Worm (Caenorhabditis elegans) whole organism, mixed stage, embryonic: ENCODE results near the gene Y57G11C.22.

Source experiments
- cnd-1 ChIP-seq: fragments of 200-800 bp; sonication (Bioruptor generic); optimal IDR thresholded peaks from 2 replicates; lab custom pipeline; 2018; ENCODE audit warnings: mild to moderate bottlenecking, missing genetic modification characterization, missing compliant biosample characterization
- hlh-1 ChIP-seq: fragments of 150-350 bp; optimal IDR thresholded peaks from 2 replicates; lab custom pipeline; 2014; ENCODE audit warnings: missing biosample characterization, missing genetic modification reagents, missing genetic modification characterization
- lin-13 ChIP-seq: fragments of 150-350 bp; optimal IDR thresholded peaks from 2 replicates; lab custom pipeline; 2014; ENCODE audit warnings: missing biosample characterization, missing genetic modification characterization
- mab-5 ChIP-seq: fragments of 150-350 bp; optimal IDR thresholded peaks from 2 replicates; lab custom pipeline; 2014; ENCODE audit warnings: missing biosample characterization, missing genetic modification characterization
- mep-1 ChIP-seq: fragments of 150-350 bp; optimal IDR thresholded peaks from 2 replicates; lab custom pipeline; 2017; ENCODE audit warnings: missing biosample characterization, missing genetic modification reagents, missing genetic modification characterization, inconsistent platforms
- nhr-237 ChIP-seq: fragments of 150-350 bp; optimal IDR thresholded peaks from 2 replicates; lab custom pipeline; 2014; ENCODE audit warnings: missing biosample characterization, missing genetic modification characterization
- sem-2 ChIP-seq: fragments of 200-800 bp; sonication (Bioruptor generic); optimal IDR thresholded peaks from 2 replicates; lab custom pipeline; 2018; ENCODE audit warnings: mild to moderate bottlenecking, missing genetic modification characterization, missing compliant biosample characterization
- snpc-4 ChIP-seq: fragments of 150-350 bp; optimal IDR thresholded peaks from 2 replicates; lab custom pipeline; 2014; ENCODE audit warnings: missing biosample characterization, missing genetic modification characterization
- unc-39 ChIP-seq: fragments of 150-350 bp; optimal IDR thresholded peaks from 2 replicates; lab custom pipeline; 2014; ENCODE audit warnings: missing biosample characterization, missing genetic modification characterization
- unc-62 ChIP-seq: fragments of 150-350 bp; optimal IDR thresholded peaks from 2 replicates; lab custom pipeline; 2014; ENCODE audit warnings: missing biosample characterization, missing genetic modification reagents, missing genetic modification characterization
- zip-8 ChIP-seq: fragments of 150-350 bp; optimal IDR thresholded peaks from 2 replicates; lab custom pipeline; 2014; ENCODE audit warnings: missing biosample characterization, missing genetic modification characterization

DNA sequence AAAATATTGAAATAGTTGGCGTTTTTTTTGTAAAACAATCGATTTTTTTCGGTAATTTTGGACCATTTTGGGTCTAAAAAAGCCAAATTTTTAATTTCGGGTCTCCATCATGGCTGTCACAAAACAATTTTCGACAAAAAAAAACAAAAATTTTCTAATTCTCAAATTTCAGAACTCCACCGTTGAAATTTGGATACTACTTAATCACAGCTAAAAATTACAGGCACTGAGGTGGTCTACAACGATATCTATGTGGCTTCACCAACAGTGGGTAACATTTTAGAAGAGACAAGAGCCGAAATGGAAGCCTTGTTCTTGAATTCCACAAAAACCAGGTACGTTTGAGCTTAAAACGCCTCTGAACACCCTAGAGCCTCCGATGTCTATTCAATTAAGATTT, 34.7 kb upstream of the Y57G11C.22 start, which contains the start of gene Y57G11C.1142:
- no peak for TF ChIP-seq nhr-237 (tag; lab: Kevin White, UChicago)
- no peak for TF ChIP-seq sem-2
- TF ChIP-seq unc-39 (tag; lab: Kevin White, UChicago) = no peak
- no peak for TF ChIP-seq unc-62
- no peak for TF ChIP-seq cnd-1 (tag; lab: Kevin White, UChicago)
- TF ChIP-seq lin-13 (tag; lab: Kevin White, UChicago) = no peak
- TF ChIP-seq snpc-4 (tag; lab: Kevin White, UChicago) = no peak
- no peak for TF ChIP-seq zip-8 (tag; lab: Kevin White, UChicago)
- TF ChIP-seq mab-5 = no peak
- TF ChIP-seq mep-1 (tag; lab: Kevin White, UChicago) = no peak
- TF ChIP-seq hlh-1 = no peak
